Fruit fly (Drosophila melanogaster): Measurements from ENCODE around the gene Cpr72Ea.

- no peak for TF ChIP-seq Myc (optimal IDR thresholded peaks at IDR 0.05)
- TF ChIP-seq h (GFP tag; optimal IDR thresholded peaks at IDR 0.05) = peak; percentile 50
- TF ChIP-seq GATAd (GFP tag; optimal IDR thresholded peaks at IDR 0.05) = no peak
- no peak for TF ChIP-seq HLH106 (tag; optimal IDR thresholded peaks at IDR 0.05)
Measured at dm6 chr3L:16380770-16381169, 18.4 kb downstream of the Cpr72Ea start.
